Worm (Caenorhabditis elegans) whole organism, L1 larva: ENCODE data around the gene cln-3.1.

ENCODE experiments used
- F16B12.6 ChIP-seq: fragments of 150-350 bp; optimal IDR thresholded peaks from 2 replicates; lab custom pipeline; 2014; ENCODE audit warnings: missing biosample characterization, missing genetic modification characterization
- alr-1 ChIP-seq: fragments of 200-800 bp; sonication (Bioruptor generic); optimal IDR thresholded peaks from 2 replicates; lab custom pipeline; 2018; ENCODE audit warnings: borderline replicate concordance, mild to moderate bottlenecking, missing genetic modification characterization, missing compliant biosample characterization
- aly-2 ChIP-seq: fragments of 150-350 bp; optimal IDR thresholded peaks from 2 replicates; lab custom pipeline; 2014; ENCODE audit warnings: missing biosample characterization, missing genetic modification characterization
- ama-1 ChIP-seq: fragments of 150-350 bp; optimal IDR thresholded peaks from 2 replicates; lab custom pipeline; 2014
- blmp-1 ChIP-seq: fragments of 150-350 bp; optimal IDR thresholded peaks from 2 replicates; lab custom pipeline; 2014; ENCODE audit warnings: missing biosample characterization, missing genetic modification characterization
- dsc-1 ChIP-seq: sonication (generic microtip); optimal IDR thresholded peaks from 2 replicates; lab custom pipeline; 2016; ENCODE audit warnings: mild to moderate bottlenecking, missing genetic modification characterization, missing compliant biosample characterization
- elt-2 ChIP-seq: sonication (generic microtip); optimal IDR thresholded peaks from 2 replicates; lab custom pipeline; 2016; ENCODE audit warnings: missing genetic modification characterization, mild to moderate bottlenecking, inconsistent platforms, missing compliant biosample characterization, missing genetic modification reagents
- elt-3 ChIP-seq, 6 experiments: fragments of 150-350 bp in 1 of 6; sonication (generic microtip); optimal IDR thresholded peaks; 2 replicates each; lab custom pipeline; 2017 to 2018; ENCODE audit warnings: missing biosample characterization in 6 of 6, missing genetic modification characterization in 6 of 6, inconsistent platforms in 1 of 6
- fkh-8 ChIP-seq: sonication (generic microtip); optimal IDR thresholded peaks from 2 replicates; lab custom pipeline; 2016; ENCODE audit warnings: mild to moderate bottlenecking, missing genetic modification characterization, missing compliant biosample characterization
- isw-1 ChIP-seq: fragments of 200-800 bp; sonication (Bioruptor generic); IDR thresholded peaks from 2 replicates; pipeline ENCODE4 v1.3.6; 2022; ENCODE audit warnings: missing genetic modification characterization, missing compliant biosample characterization
- lin-14 ChIP-seq: fragments of 200-800 bp; sonication (Bioruptor generic); optimal IDR thresholded peaks from 2 replicates; lab custom pipeline; 2018; ENCODE audit warnings: mild to moderate bottlenecking, missing genetic modification characterization, moderate library complexity, missing compliant biosample characterization
- lin-15B ChIP-seq: fragments of 150-350 bp; sonication (generic microtip); optimal IDR thresholded peaks from 3 replicates; lab custom pipeline; 2014; ENCODE audit warnings: missing biosample characterization, missing genetic modification characterization
- lsy-2 ChIP-seq, 2 experiments: fragments of 150-350 bp; optimal IDR thresholded peaks; 2 replicates each; lab custom pipeline; 2014; ENCODE audit warnings: missing biosample characterization in 2 of 2, missing genetic modification characterization in 2 of 2
- mep-1 ChIP-seq: fragments of 150-350 bp; optimal IDR thresholded peaks from 2 replicates; lab custom pipeline; 2014; ENCODE audit warnings: missing biosample characterization, missing genetic modification characterization
- nhr-12 ChIP-seq: sonication (generic microtip); optimal IDR thresholded peaks from 2 replicates; lab custom pipeline; 2017; ENCODE audit warnings: missing biosample characterization, missing genetic modification characterization
- nhr-20 ChIP-seq: sonication (generic microtip); optimal IDR thresholded peaks from 2 replicates; lab custom pipeline; 2016; ENCODE audit warnings: mild to moderate bottlenecking, missing genetic modification characterization, missing compliant biosample characterization
- nhr-237 ChIP-seq: fragments of 150-350 bp; optimal IDR thresholded peaks from 2 replicates; lab custom pipeline; 2014; ENCODE audit warnings: missing biosample characterization, missing genetic modification characterization
- nhr-28 ChIP-seq: fragments of 150-350 bp; optimal IDR thresholded peaks from 2 replicates; lab custom pipeline; 2014; ENCODE audit warnings: missing biosample characterization, missing genetic modification characterization
- nhr-47 ChIP-seq: sonication (generic microtip); optimal IDR thresholded peaks from 2 replicates; lab custom pipeline; 2016; ENCODE audit warnings: mild to moderate bottlenecking, missing genetic modification characterization, moderate library complexity, missing compliant biosample characterization
- nhr-71 ChIP-seq: sonication (generic microtip); optimal IDR thresholded peaks from 2 replicates; lab custom pipeline; 2016; ENCODE audit warnings: mild to moderate bottlenecking, missing genetic modification characterization, moderate library complexity, missing compliant biosample characterization
- nhr-77 ChIP-seq: fragments of 150-350 bp; optimal IDR thresholded peaks from 2 replicates; lab custom pipeline; 2014; ENCODE audit warnings: missing biosample characterization, missing genetic modification characterization
- nhr-84 ChIP-seq: sonication (generic microtip); optimal IDR thresholded peaks from 2 replicates; lab custom pipeline; 2017; ENCODE audit warnings: missing biosample characterization, missing genetic modification characterization
- nhr-85 ChIP-seq: sonication (generic microtip); peaks from one replicate; lab custom pipeline; 2016; ENCODE audit warnings: missing genetic modification characterization, inconsistent platforms, missing compliant biosample characterization
- nhr-90 ChIP-seq: sonication (generic microtip); optimal IDR thresholded peaks from 2 replicates; lab custom pipeline; 2016; ENCODE audit warnings: mild to moderate bottlenecking, missing genetic modification characterization, missing compliant biosample characterization; ENCODE audit not compliant: poor library complexity
- pax-3 ChIP-seq: fragments of 200-800 bp; sonication (Bioruptor generic); optimal IDR thresholded peaks from 2 replicates; lab custom pipeline; 2018; ENCODE audit warnings: mild to moderate bottlenecking, missing genetic modification characterization, moderate library complexity, missing compliant biosample characterization
- pqm-1 ChIP-seq: sonication (generic microtip); optimal IDR thresholded peaks from 3 replicates; lab custom pipeline; 2017; ENCODE audit warnings: missing biosample characterization, missing genetic modification characterization
- rnt-1 ChIP-seq: sonication (generic microtip); optimal IDR thresholded peaks from 2 replicates; lab custom pipeline; 2016; ENCODE audit warnings: mild to moderate bottlenecking, missing genetic modification characterization, moderate library complexity, missing compliant biosample characterization
- snpc-4 ChIP-seq: fragments of 150-350 bp; optimal IDR thresholded peaks from 2 replicates; lab custom pipeline; 2014; ENCODE audit warnings: missing biosample characterization, missing genetic modification characterization
- snu-23 ChIP-seq: sonication (generic microtip); optimal IDR thresholded peaks from 2 replicates; lab custom pipeline; 2016; ENCODE audit warnings: missing genetic modification characterization, missing compliant biosample characterization
- sptf-1 ChIP-seq: fragments of 150-350 bp; optimal IDR thresholded peaks from 2 replicates; lab custom pipeline; 2014; ENCODE audit warnings: missing biosample characterization, missing genetic modification characterization
- tbx-2 ChIP-seq: sonication (generic microtip); optimal IDR thresholded peaks from 2 replicates; lab custom pipeline; 2016; ENCODE audit warnings: missing genetic modification characterization, missing compliant biosample characterization
- unc-130 ChIP-seq: fragments of 150-350 bp; optimal IDR thresholded peaks from 2 replicates; lab custom pipeline; 2017; ENCODE audit warnings: missing biosample characterization, missing genetic modification characterization, inconsistent platforms
- unc-30 ChIP-seq: sonication (generic microtip); optimal IDR thresholded peaks from 2 replicates; lab custom pipeline; 2017; ENCODE audit warnings: missing biosample characterization, missing genetic modification characterization
- unc-62 ChIP-seq: fragments of 150-350 bp; optimal IDR thresholded peaks from 2 replicates; lab custom pipeline; 2014; ENCODE audit warnings: missing biosample characterization, missing genetic modification reagents, missing genetic modification characterization
- unc-98 ChIP-seq: fragments of 200-800 bp; sonication (Bioruptor generic); IDR thresholded peaks from 2 replicates; pipeline ENCODE4 v1.3.6; 2022; ENCODE audit warnings: missing genetic modification characterization, missing compliant biosample characterization
- vab-15 ChIP-seq: sonication (generic microtip); optimal IDR thresholded peaks from 2 replicates; lab custom pipeline; 2017; ENCODE audit warnings: missing genotype, mild to moderate bottlenecking, missing genetic modification characterization, missing compliant biosample characterization

The cln-3.1 gene

ce11 chrV:11225981-11226380, 39.5 kb downstream of the cln-3.1 start, which contains the start of gene bgal-1:
Gene bgal-1, minus strand, starts transcription at chrV:11226018.
- no peak for TF ChIP-seq nhr-47 (tag; lab: Kevin White, UChicago)
- TF ChIP-seq tbx-2 (tag; lab: Kevin White, UChicago): no peak
- peak; percentile 7 for TF ChIP-seq mep-1
- no peak for TF ChIP-seq nhr-84 (tag; lab: Kevin White, UChicago)
- TF ChIP-seq snu-23 (GFP tag; lab: Kevin White, UChicago): peak; percentile 16
- peak; percentile 37 for TF ChIP-seq lin-14 (GFP tag; lab: Kevin White, UChicago)
- no peak for TF ChIP-seq alr-1
- no peak for TF ChIP-seq blmp-1 (tag; lab: Kevin White, UChicago)
- TF ChIP-seq nhr-85 (tag; lab: Kevin White, UChicago): no peak
- TF ChIP-seq F16B12.6 (tag; lab: Kevin White, UChicago): no peak
- no peak for TF ChIP-seq unc-62 (GFP tag; lab: Kevin White, UChicago)
- peak; percentile 65 for TF ChIP-seq ama-1 (lab: Kevin White, UChicago)
- no peak for TF ChIP-seq sptf-1 (tag; lab: Kevin White, UChicago)
- peak; percentile 63 for TF ChIP-seq dsc-1 (tag; lab: Kevin White, UChicago)
- TF ChIP-seq lsy-2 (tag; optimal IDR thresholded peaks at IDR 0.05; lab: Kevin White, UChicago): peak; percentile 7 to 9
- TF ChIP-seq nhr-237: no peak
- peak; percentile 15 for TF ChIP-seq nhr-90
- TF ChIP-seq unc-98: no peak
- TF ChIP-seq unc-30: no peak
- no peak for TF ChIP-seq nhr-28 (tag; lab: Kevin White, UChicago)
- no peak for TF ChIP-seq vab-15 (tag; lab: Kevin White, UChicago)
- no peak for TF ChIP-seq isw-1 (GFP tag; lab: Robert Waterston, UW)
- no peak for TF ChIP-seq aly-2 (tag; lab: Kevin White, UChicago)
- TF ChIP-seq fkh-8 (tag; lab: Kevin White, UChicago): no peak
- TF ChIP-seq pqm-1 (tag; lab: Kevin White, UChicago): no peak

ce11 chrV:11223698-11224097, 41.8 kb downstream of the cln-3.1 start:
- TF ChIP-seq snpc-4 (tag; lab: Kevin White, UChicago): no peak
- no peak for TF ChIP-seq vab-15 (tag; lab: Kevin White, UChicago)
- no peak for TF ChIP-seq unc-30
- no peak for TF ChIP-seq mep-1
- no peak for TF ChIP-seq nhr-84 (tag; lab: Kevin White, UChicago)
- TF ChIP-seq nhr-12 (tag; lab: Kevin White, UChicago): no peak
- TF ChIP-seq, all 84 proteins: peak for 0

ce11 chrV:11220936-11221335, 44.5 kb downstream of the cln-3.1 start, which contains the start of gene T19B10.2:
Gene T19B10.2, plus strand, starts transcription at chrV:11221302.
- TF ChIP-seq alr-1 (no peak), lin-15B (tag; lab: Kevin White, UChicago) (no peak), elt-3 (tag; optimal IDR thresholded peaks at IDR 0.05; lab: Kevin White, UChicago) (peak in 1 of 6 experiments; percentile 15), blmp-1 (tag; lab: Kevin White, UChicago) (peak; percentile 84)

ce11 chrV:11220415-11220814, 45.0 kb downstream of the cln-3.1 start:
- TF ChIP-seq unc-130 (tag; lab: Kevin White, UChicago) (no peak), nhr-77 (no peak), elt-3 (tag; optimal IDR thresholded peaks at IDR 0.05; lab: Kevin White, UChicago) (peak in 2 of 6 experiments; percentile 44 to 83), rnt-1 (no peak), snu-23 (GFP tag; lab: Kevin White, UChicago) (no peak), unc-98 (no peak), unc-30 (no peak)

- TF ChIP-seq F16B12.6 (tag; lab: Kevin White, UChicago) (no peak), elt-3 (tag; optimal IDR thresholded peaks at IDR 0.05; lab: Kevin White, UChicago) (peak in 1 of 6 experiments; percentile 16), elt-2 (tag; lab: Kevin White, UChicago) (peak; percentile 17), blmp-1 (tag; lab: Kevin White, UChicago) (peak; percentile 7), snu-23 (GFP tag; lab: Kevin White, UChicago) (peak; percentile 17), lin-14 (GFP tag; lab: Kevin White, UChicago) (peak; percentile 11), nhr-85 (tag; lab: Kevin White, UChicago) (peak; percentile 8), nhr-71 (peak; percentile 22), nhr-20 (tag; lab: Kevin White, UChicago) (peak; percentile 52), pax-3 (tag; lab: Kevin White, UChicago) (no peak)
These were observed 48.1 kb downstream of the cln-3.1 start, which contains the start of gene cyp-29A2 for ce11 chrV:11217394-11217793. Gene cyp-29A2, plus strand, starts transcription at chrV:11217583.
